Worm (Caenorhabditis elegans): Measurements from ENCODE around the gene F28C6.8.

- peak; percentile 65 for TF ChIP-seq nhr-12 (tag; optimal IDR thresholded peaks at IDR 0.05)
- TF ChIP-seq fos-1 (tag; optimal IDR thresholded peaks at IDR 0.05), result peak; percentile 99
- TF ChIP-seq zag-1 (tag; optimal IDR thresholded peaks at IDR 0.05), result peak; percentile 99
- peak; percentile 92 for TF ChIP-seq unc-62 (GFP tag; optimal IDR thresholded peaks at IDR 0.05)
- peak; percentile 93 for TF ChIP-seq ZK546.5 (tag; optimal IDR thresholded peaks at IDR 0.05)
- TF ChIP-seq egl-27 (tag; optimal IDR thresholded peaks at IDR 0.05), result peak; percentile 98
- no peak for TF ChIP-seq lin-39 (tag; optimal IDR thresholded peaks at IDR 0.05)
- TF ChIP-seq unc-39 (tag; optimal IDR thresholded peaks at IDR 0.05), result peak; percentile 88
- TF ChIP-seq unc-55 (GFP tag; optimal IDR thresholded peaks at IDR 0.05), result peak; percentile 100
- peak; percentile 99 for TF ChIP-seq F13H6.1 (tag; optimal IDR thresholded peaks at IDR 0.05)
- peak; percentile 89 for TF ChIP-seq nhr-77 (tag; optimal IDR thresholded peaks at IDR 0.05)
Observed at ce11 chrII:8561227-8561626, 45.4 kb upstream of the F28C6.8 start, which contains the start of gene iff-2.
